Worm (Caenorhabditis elegans) whole organism, young adult: ENCODE measurements around the gene W09B6.4.

Source experiments
- ama-1 ChIP-seq, 3 experiments: fragments of 150-350 bp in 1 of 3; sonication (generic microtip) in 2 of 3; optimal IDR thresholded peaks; 2 replicates each; lab custom pipeline; 2014 to 2018; ENCODE audit warnings: missing biosample characterization in 2 of 3, missing genetic modification characterization in 2 of 3, missing genetic modification reagents in 2 of 3
- aptf-2 ChIP-seq: fragments of 200-800 bp; sonication (Bioruptor generic); conservative IDR thresholded peaks from 2 replicates; pipeline ENCODE4 v1.3.6; 2022; ENCODE audit warnings: missing genetic modification reagents, missing genetic modification characterization, missing compliant biosample characterization
- lir-1 ChIP-seq: fragments of 200-800 bp; sonication (Bioruptor generic); conservative IDR thresholded peaks from 2 replicates; pipeline ENCODE4 v1.3.6; 2022; ENCODE audit warnings: missing genetic modification reagents, missing genetic modification characterization, missing compliant biosample characterization
- mcd-1 ChIP-seq: fragments of 200-800 bp; sonication (Bioruptor generic); IDR thresholded peaks from 2 replicates; pipeline ENCODE4 v1.3.6; 2022; ENCODE audit warnings: missing genetic modification reagents, missing genetic modification characterization, missing compliant biosample characterization
- nhr-27 ChIP-seq: fragments of 200-800 bp; sonication (Bioruptor generic); optimal IDR thresholded peaks from 2 replicates; lab custom pipeline; 2018; ENCODE audit warnings: mild to moderate bottlenecking, missing genetic modification characterization, moderate library complexity, missing compliant biosample characterization
- nhr-90 ChIP-seq: sonication (generic microtip); optimal IDR thresholded peaks from 2 replicates; lab custom pipeline; 2016; ENCODE audit warnings: missing genotype, mild to moderate bottlenecking, missing genetic modification characterization, missing compliant biosample characterization
- unc-62 ChIP-seq: fragments of 150-350 bp; optimal IDR thresholded peaks from 2 replicates; lab custom pipeline; 2014; ENCODE audit warnings: missing biosample characterization, missing genetic modification reagents, missing genetic modification characterization

- TF ChIP-seq lir-1 (GFP tag; lab: Robert Waterston, UW) (no peak), aptf-2 (GFP tag; lab: Robert Waterston, UW) (no peak), unc-62 (GFP tag; lab: Kevin White, UChicago) (no peak), nhr-27 (tag; lab: Kevin White, UChicago) (no peak), ama-1 (optimal IDR thresholded peaks at IDR 0.05; lab: Kevin White, UChicago) (no peak), ama-1 (GFP tag; optimal IDR thresholded peaks at IDR 0.05; lab: Kevin White, UChicago) (no peak), mcd-1 (no peak), nhr-90 (tag; lab: Kevin White, UChicago) (no peak)
Measured at ce11 chrII:1117992-1118729, 22.5 kb downstream of the W09B6.4 start, which contains the start of gene lips-13.
